Fruit fly (Drosophila melanogaster) whole organism, embryonic: ENCODE data around the gene CG18765.

Experiments
- ATbp ChIP-seq: fragments of 200-800 bp; sonication (Bioruptor generic); optimal IDR thresholded peaks from 2 replicates; lab custom pipeline; 2017; ENCODE audit warnings: missing biosample characterization, mild to moderate bottlenecking, missing genetic modification characterization, missing genetic modification reagents
- Adf1 ChIP-seq: fragments of 200-800 bp; sonication (Bioruptor generic); IDR thresholded peaks from 2 replicates; pipeline ENCODE4 v1.3.6; 2022; ENCODE audit warnings: missing biosample characterization, missing genetic modification characterization
- Awh ChIP-seq: fragments of 200-800 bp; sonication (Bioruptor generic); IDR thresholded peaks from 2 replicates; pipeline ENCODE4, ENCODE4 v1.3.6; 2022; ENCODE audit warnings: missing biosample characterization, missing genetic modification characterization
- BEAF-32 ChIP-seq: fragments of 200-800 bp; sonication (Bioruptor generic); optimal IDR thresholded peaks from 3 replicates; lab custom pipeline; 2017; ENCODE audit warnings: missing biosample characterization, missing genetic modification characterization, mild to moderate bottlenecking, moderate library complexity, missing genetic modification reagents
- Bdp1 ChIP-seq: fragments of 200-800 bp; sonication (Bioruptor generic); optimal IDR thresholded peaks from 3 replicates; lab custom pipeline; 2016; ENCODE audit warnings: missing biosample characterization, missing genetic modification characterization
- BtbVII ChIP-seq: fragments of 200-800 bp; sonication (Bioruptor generic); optimal IDR thresholded peaks from 3 replicates; lab custom pipeline; 2017; ENCODE audit warnings: missing biosample characterization, mild to moderate bottlenecking, missing genetic modification characterization
- CG12744 ChIP-seq: fragments of 200-800 bp; sonication (Bioruptor generic); optimal IDR thresholded peaks from 2 replicates; lab custom pipeline; 2016; ENCODE audit warnings: missing biosample characterization, missing genetic modification characterization
- CG12769 ChIP-seq: fragments of 200-800 bp; sonication (Bioruptor generic); optimal IDR thresholded peaks from 2 replicates; lab custom pipeline; 2019; ENCODE audit warnings: missing biosample characterization, mild to moderate bottlenecking, missing genetic modification characterization, moderate library complexity
- CG13123 ChIP-seq: fragments of 200-800 bp; sonication (Bioruptor generic); optimal IDR thresholded peaks from 2 replicates; lab custom pipeline; 2016; ENCODE audit warnings: missing biosample characterization, missing genetic modification characterization
- CG13775 ChIP-seq: fragments of 200-800 bp; sonication (Bioruptor generic); optimal IDR thresholded peaks from 3 replicates; lab custom pipeline; 2017; ENCODE audit warnings: missing biosample characterization, mild to moderate bottlenecking, missing genetic modification characterization
- CG14050 ChIP-seq: fragments of 200-800 bp; sonication (Bioruptor generic); IDR thresholded peaks from 3 replicates; pipeline ENCODE4 v1.3.6; 2022; ENCODE audit warnings: missing biosample characterization, missing genetic modification characterization
- CG1603 ChIP-seq: fragments of 200-800 bp; sonication (Bioruptor generic); optimal IDR thresholded peaks from 2 replicates; lab custom pipeline; 2019; ENCODE audit warnings: missing biosample characterization, mild to moderate bottlenecking, missing genetic modification characterization, moderate library complexity
- CG16863 ChIP-seq: fragments of 200-800 bp; sonication (Bioruptor generic); optimal IDR thresholded peaks from 3 replicates; lab custom pipeline; 2016; ENCODE audit warnings: missing biosample characterization, missing genetic modification characterization
- CG17359 ChIP-seq: fragments of 200-800 bp; sonication (Bioruptor generic); optimal IDR thresholded peaks from 3 replicates; lab custom pipeline; 2018; ENCODE audit warnings: missing biosample characterization, mild to moderate bottlenecking, missing genetic modification characterization, moderate library complexity
- CG17802 ChIP-seq: fragments of 200-800 bp; sonication (Bioruptor generic); optimal IDR thresholded peaks from 2 replicates; lab custom pipeline; 2018; ENCODE audit warnings: missing biosample characterization, mild to moderate bottlenecking, missing genetic modification characterization, moderate library complexity
- CG31441 ChIP-seq: fragments of 200-800 bp; sonication (Bioruptor generic); IDR thresholded peaks from 2 replicates; pipeline ENCODE4 v1.3.6; 2022; ENCODE audit warnings: missing biosample characterization, missing genetic modification characterization
- CG3847 ChIP-seq: fragments of 200-800 bp; sonication (Bioruptor generic); IDR thresholded peaks from 2 replicates; pipeline ENCODE4 v1.3.6; 2022; ENCODE audit warnings: missing biosample characterization, missing genetic modification characterization
- CG4282 ChIP-seq: fragments of 200-800 bp; sonication (Bioruptor generic); optimal IDR thresholded peaks from 2 replicates; lab custom pipeline; 2016; ENCODE audit warnings: missing biosample characterization, missing genetic modification characterization
- CG4820 ChIP-seq: fragments of 200-800 bp; sonication (Bioruptor generic); optimal IDR thresholded peaks from 3 replicates; lab custom pipeline; 2016; ENCODE audit warnings: missing biosample characterization, missing genetic modification characterization
- CG5245 ChIP-seq: fragments of 200-800 bp; sonication (Bioruptor generic); optimal IDR thresholded peaks from 3 replicates; lab custom pipeline; 2016; ENCODE audit warnings: missing biosample characterization, missing genetic modification characterization
- CG7745 ChIP-seq: fragments of 200-800 bp; sonication (Bioruptor generic); optimal IDR thresholded peaks from 2 replicates; lab custom pipeline; 2018; ENCODE audit warnings: missing biosample characterization, mild to moderate bottlenecking, missing genetic modification characterization, moderate library complexity
- CG7963 ChIP-seq: fragments of 200-800 bp; sonication (Bioruptor generic); IDR thresholded peaks from 3 replicates; pipeline ENCODE4 v1.3.6; 2022; ENCODE audit warnings: missing biosample characterization, missing genetic modification characterization; ENCODE audit not compliant: partially characterized antibody
- CG8281 ChIP-seq: fragments of 200-800 bp; sonication (Bioruptor generic); optimal IDR thresholded peaks from 2 replicates; lab custom pipeline; 2018; ENCODE audit warnings: missing biosample characterization, mild to moderate bottlenecking, missing genetic modification characterization, moderate library complexity
- CG8765 ChIP-seq: fragments of 200-800 bp; sonication (Bioruptor generic); IDR thresholded peaks from 2 replicates; pipeline ENCODE4 v1.3.6; 2022; ENCODE audit warnings: missing biosample characterization, missing genetic modification characterization
- CG8944 ChIP-seq: fragments of 200-800 bp; sonication (Bioruptor generic); optimal IDR thresholded peaks from 3 replicates; lab custom pipeline; 2016; ENCODE audit warnings: missing biosample characterization, missing genetic modification characterization
- HLH54F ChIP-seq: fragments of 200-800 bp; sonication (Bioruptor generic); optimal IDR thresholded peaks from 3 replicates; lab custom pipeline; 2016; ENCODE audit warnings: missing biosample characterization, missing genetic modification characterization
- Lim3 ChIP-seq: fragments of 200-800 bp; sonication (Bioruptor generic); IDR thresholded peaks from 2 replicates; pipeline ENCODE4 v1.3.6; 2022; ENCODE audit warnings: missing biosample characterization, missing genetic modification characterization
- Med ChIP-seq: fragments of 200-800 bp; sonication (Bioruptor generic); peaks from one replicate; lab custom pipeline; 2016; ENCODE audit warnings: missing biosample characterization, missing genetic modification characterization, mild to moderate bottlenecking, inconsistent platforms, moderate library complexity
- Meics ChIP-seq: fragments of 200-800 bp; sonication (Bioruptor generic); optimal IDR thresholded peaks from 2 replicates; lab custom pipeline; 2017; ENCODE audit warnings: missing biosample characterization, mild to moderate bottlenecking, missing genetic modification characterization
- Nf-YA ChIP-seq: fragments of 200-800 bp; sonication (Bioruptor generic); IDR thresholded peaks from 2 replicates; pipeline ENCODE4 v1.3.6; 2022; ENCODE audit warnings: missing biosample characterization, missing genetic modification characterization
- Oaz ChIP-seq: fragments of 200-800 bp; sonication (Bioruptor generic); IDR thresholded peaks from 2 replicates; pipeline ENCODE4 v1.3.6; 2022; ENCODE audit warnings: missing biosample characterization, missing genetic modification characterization
- Rx ChIP-seq: fragments of 200-800 bp; sonication (Bioruptor generic); IDR thresholded peaks from 2 replicates; pipeline ENCODE4 v1.3.6; 2022; ENCODE audit warnings: missing biosample characterization, missing genetic modification characterization
- Usf ChIP-seq: fragments of 200-800 bp; sonication (Bioruptor generic); optimal IDR thresholded peaks from 2 replicates; lab custom pipeline; 2017; ENCODE audit warnings: missing genotype, missing biosample characterization, missing genetic modification characterization
- Vsx1 ChIP-seq: fragments of 200-800 bp; sonication (Bioruptor generic); optimal IDR thresholded peaks from 2 replicates; lab custom pipeline; 2017; ENCODE audit warnings: missing biosample characterization, mild to moderate bottlenecking, missing genetic modification characterization, missing genetic modification reagents
- Xrp1 ChIP-seq: fragments of 200-800 bp; sonication (Bioruptor generic); IDR thresholded peaks from 2 replicates; pipeline ENCODE4 v1.3.6; 2022; ENCODE audit warnings: missing biosample characterization, missing genetic modification characterization
- aop ChIP-seq: fragments of 200-800 bp; sonication (Bioruptor generic); IDR thresholded peaks from 2 replicates; pipeline ENCODE4 v1.3.6; 2022; ENCODE audit warnings: missing biosample characterization, missing genetic modification characterization
- ase ChIP-seq: fragments of 200-800 bp; sonication (Bioruptor generic); IDR thresholded peaks from 3 replicates; pipeline ENCODE4 v1.3.6; 2022; ENCODE audit warnings: missing biosample characterization, missing genetic modification characterization
- ato ChIP-seq: fragments of 200-800 bp; sonication (Bioruptor generic); IDR thresholded peaks from 2 replicates; pipeline ENCODE4 v1.3.6; 2022; ENCODE audit warnings: missing biosample characterization, missing genetic modification characterization; ENCODE audit not compliant: partially characterized antibody
- cwo ChIP-seq: fragments of 200-800 bp; sonication (Bioruptor generic); optimal IDR thresholded peaks from 3 replicates; lab custom pipeline; 2017; ENCODE audit warnings: missing biosample characterization, missing genetic modification characterization, mild to moderate bottlenecking, moderate library complexity, missing genetic modification reagents
- da ChIP-seq: fragments of 200-800 bp; sonication (Bioruptor generic); optimal IDR thresholded peaks from 2 replicates; lab custom pipeline; 2016; ENCODE audit warnings: missing biosample characterization, missing genetic modification characterization
- dpn ChIP-seq, 2 experiments: fragments of 200-800 bp; sonication (Bioruptor generic); optimal IDR thresholded peaks; 3 replicates each; lab custom pipeline; 2016; ENCODE audit warnings: missing biosample characterization in 2 of 2, missing genetic modification characterization in 2 of 2
- ems ChIP-seq: fragments of 200-800 bp; sonication (Bioruptor generic); optimal IDR thresholded peaks from 3 replicates; lab custom pipeline; 2016; ENCODE audit warnings: missing biosample characterization, missing genetic modification characterization
- esg ChIP-seq: fragments of 200-800 bp; sonication (Bioruptor generic); conservative IDR thresholded peaks from 2 replicates; pipeline ENCODE4 v1.3.6; 2022; ENCODE audit warnings: missing biosample characterization, missing genetic modification characterization
- gcm2 ChIP-seq: fragments of 200-800 bp; sonication (Bioruptor generic); optimal IDR thresholded peaks from 2 replicates; lab custom pipeline; 2016; ENCODE audit warnings: missing biosample characterization, missing genetic modification characterization
- gsb-n ChIP-seq: fragments of 200-800 bp; sonication (Bioruptor generic); optimal IDR thresholded peaks from 3 replicates; lab custom pipeline; 2018; ENCODE audit warnings: missing biosample characterization, mild to moderate bottlenecking, missing genetic modification characterization
- ken ChIP-seq: fragments of 200-800 bp; sonication (Bioruptor generic); IDR thresholded peaks from 3 replicates; pipeline ENCODE4 v1.3.6; 2022; ENCODE audit warnings: missing biosample characterization, missing genetic modification characterization
- lov ChIP-seq, 2 experiments: fragments of 200-800 bp in 1 of 2; fragments of >200 bp in 1 of 2; sonication (Bioruptor generic) in 1 of 2; IDR thresholded peaks in 1 of 2; optimal IDR thresholded peaks in 1 of 2; 2 replicates in 1 of 2; 3 replicates in 1 of 2; pipeline versions ENCODE4 v1.3.6 to Lab custom; 2017 to 2022; ENCODE audit warnings: missing biosample characterization in 1 of 2, missing genetic modification characterization in 1 of 2
- luna ChIP-seq: fragments of 200-800 bp; sonication (Bioruptor generic); optimal IDR thresholded peaks from 2 replicates; lab custom pipeline; 2016; ENCODE audit warnings: missing biosample characterization, missing genetic modification characterization
- shn ChIP-seq: fragments of 200-800 bp; sonication (Bioruptor generic); optimal IDR thresholded peaks from 3 replicates; lab custom pipeline; 2016; ENCODE audit warnings: missing biosample characterization, missing genetic modification characterization
- ttk ChIP-seq: fragments of 200-800 bp; sonication (Bioruptor generic); IDR thresholded peaks from 2 replicates; pipeline ENCODE4 v2.1.2; 2022; ENCODE audit warnings: missing biosample characterization, missing genetic modification characterization

Gene CG18765

dm6 chr3R:11656614-11657216, 34.9 kb downstream of the CG18765 start (continued):
- TF ChIP-seq lov (optimal IDR thresholded peaks at IDR 0.05; lab: Kevin White, UChicago): no peak
- TF ChIP-seq lov (GFP tag; IDR thresholded peaks at IDR 0.05; lab: Robert Waterston, UW): peak; percentile 97
- peak; percentile 96 for TF ChIP-seq CG12744 (GFP tag; lab: Kevin White, UChicago)
- no peak for TF ChIP-seq CG7963 (GFP tag; lab: Robert Waterston, UW)
- peak; percentile 92 for TF ChIP-seq cwo (GFP tag; lab: Kevin White, UChicago)
- TF ChIP-seq Awh (GFP tag; lab: Robert Waterston, UW): peak; percentile 97
- peak; percentile 95 for TF ChIP-seq gsb-n (tag; lab: Kevin White, UChicago)
- peak; percentile 83 for TF ChIP-seq CG8281 (tag; lab: Kevin White, UChicago)
- TF ChIP-seq Vsx1: peak; percentile 90
- peak; percentile 93 for TF ChIP-seq CG31441 (GFP tag; lab: Robert Waterston, UW)
- peak; percentile 87 for TF ChIP-seq CG4282 (GFP tag; lab: Kevin White, UChicago)
- peak; percentile 95 for TF ChIP-seq CG1603 (tag; lab: Kevin White, UChicago)
- peak; percentile 97 for TF ChIP-seq CG3847 (GFP tag; lab: Robert Waterston, UW)
- peak; percentile 57 for TF ChIP-seq da (GFP tag; lab: Kevin White, UChicago)
- TF ChIP-seq ato (GFP tag; lab: Robert Waterston, UW): no peak
- peak; percentile 95 for TF ChIP-seq BtbVII (GFP tag; lab: Kevin White, UChicago)
- peak; percentile 96 for TF ChIP-seq Nf-YA (GFP tag; lab: Robert Waterston, UW)
- peak; percentile 84 for TF ChIP-seq Usf (GFP tag; lab: Kevin White, UChicago)
- peak; percentile 95 for TF ChIP-seq ttk
- peak; percentile 96 to 97 for TF ChIP-seq dpn (GFP tag; optimal IDR thresholded peaks at IDR 0.05; lab: Kevin White, UChicago)
- peak; percentile 86 for TF ChIP-seq CG17802 (tag; lab: Kevin White, UChicago)
- TF ChIP-seq CG8765: peak; percentile 87
- peak; percentile 97 for TF ChIP-seq Xrp1
- peak; percentile 97 for TF ChIP-seq CG17359 (tag; lab: Kevin White, UChicago)
- peak; percentile 88 for TF ChIP-seq Oaz (GFP tag; lab: Robert Waterston, UW)
- TF ChIP-seq HLH54F (GFP tag; lab: Kevin White, UChicago): peak; percentile 96
- peak; percentile 83 for TF ChIP-seq CG4820
- peak; percentile 85 for TF ChIP-seq luna (GFP tag; lab: Kevin White, UChicago)
- peak; percentile 93 for TF ChIP-seq CG8944 (GFP tag; lab: Kevin White, UChicago)
- TF ChIP-seq Adf1 (GFP tag; lab: Robert Waterston, UW): peak; percentile 75
- peak; percentile 100 for TF ChIP-seq Med (GFP tag; lab: Kevin White, UChicago)
- peak; percentile 89 for TF ChIP-seq Lim3 (GFP tag; lab: Robert Waterston, UW)
- TF ChIP-seq ken (GFP tag; lab: Robert Waterston, UW): peak; percentile 95
- TF ChIP-seq shn: peak; percentile 89
- peak; percentile 84 for TF ChIP-seq Rx (GFP tag; lab: Robert Waterston, UW)
- TF ChIP-seq CG13775: peak; percentile 94
- TF ChIP-seq CG7745 (tag; lab: Kevin White, UChicago): peak; percentile 68
- TF ChIP-seq BEAF-32 (GFP tag; lab: Kevin White, UChicago): no peak
- TF ChIP-seq ase (GFP tag; lab: Robert Waterston, UW): peak; percentile 95
- TF ChIP-seq gcm2 (GFP tag; lab: Kevin White, UChicago): peak; percentile 93
- TF ChIP-seq CG12769 (tag; lab: Kevin White, UChicago): peak; percentile 96
- peak; percentile 93 for TF ChIP-seq CG5245
- TF ChIP-seq CG16863 (GFP tag; lab: Kevin White, UChicago): peak; percentile 93
- peak; percentile 91 for TF ChIP-seq Bdp1
- TF ChIP-seq Meics: peak; percentile 96
- TF ChIP-seq CG14050 (GFP tag; lab: Robert Waterston, UW): peak; percentile 95
- TF ChIP-seq aop (GFP tag; lab: Robert Waterston, UW): peak; percentile 83
- TF ChIP-seq esg (GFP tag; lab: Robert Waterston, UW): peak; percentile 96
- TF ChIP-seq ATbp (GFP tag; lab: Kevin White, UChicago): peak; percentile 94
- peak; percentile 93 for TF ChIP-seq CG13123 (GFP tag; lab: Kevin White, UChicago)
- TF ChIP-seq ems (GFP tag; lab: Kevin White, UChicago): peak; percentile 97
